Fruit fly (Drosophila melanogaster) whole organism, embryonic: Measurements from ENCODE around the gene CG4629.

Source experiments
- ATbp ChIP-seq: fragments of 200-800 bp; sonication (Bioruptor generic); optimal IDR thresholded peaks from 2 replicates; lab custom pipeline; 2017; ENCODE audit warnings: missing biosample characterization, mild to moderate bottlenecking, missing genetic modification characterization, missing genetic modification reagents
- Abd-B ChIP-seq: fragments of 200-800 bp; sonication (Bioruptor generic); optimal IDR thresholded peaks from 2 replicates; lab custom pipeline; 2018; ENCODE audit warnings: missing biosample characterization, mild to moderate bottlenecking, missing genetic modification characterization, moderate library complexity
- B-H2 ChIP-seq: fragments of 200-800 bp; sonication (Bioruptor generic); optimal IDR thresholded peaks from 2 replicates; lab custom pipeline; 2018; ENCODE audit warnings: missing biosample characterization, mild to moderate bottlenecking, missing genetic modification characterization
- CG10274 ChIP-seq: fragments of 200-800 bp; sonication (Bioruptor generic); optimal IDR thresholded peaks from 3 replicates; lab custom pipeline; 2017; ENCODE audit warnings: missing biosample characterization, mild to moderate bottlenecking, missing genetic modification characterization
- CG11085 ChIP-seq: fragments of 200-800 bp; sonication (Bioruptor generic); IDR thresholded peaks from 2 replicates; pipeline ENCODE4 v1.3.6; 2022; ENCODE audit warnings: missing biosample characterization, missing genetic modification characterization
- CG12219 ChIP-seq: fragments of 200-800 bp; sonication (Bioruptor generic); optimal IDR thresholded peaks from 3 replicates; lab custom pipeline; 2018; ENCODE audit warnings: missing biosample characterization, mild to moderate bottlenecking, missing genetic modification characterization
- CG12659 ChIP-seq: fragments of 200-800 bp; sonication (Bioruptor generic); optimal IDR thresholded peaks from 3 replicates; lab custom pipeline; 2017; ENCODE audit warnings: mild to moderate bottlenecking, missing biosample characterization, missing genetic modification reagents, missing genetic modification characterization
- CG12744 ChIP-seq: fragments of 200-800 bp; sonication (Bioruptor generic); optimal IDR thresholded peaks from 2 replicates; lab custom pipeline; 2016; ENCODE audit warnings: missing biosample characterization, missing genetic modification characterization
- CG14014 ChIP-seq: fragments of 200-800 bp; sonication (Bioruptor generic); IDR thresholded peaks from 2 replicates; pipeline ENCODE4 v1.3.6; 2022; ENCODE audit warnings: missing biosample characterization, missing genetic modification characterization
- CG14710 ChIP-seq: fragments of 200-800 bp; sonication (Bioruptor generic); optimal IDR thresholded peaks from 3 replicates; lab custom pipeline; 2019; ENCODE audit warnings: missing biosample characterization, mild to moderate bottlenecking, missing genetic modification characterization, moderate library complexity
- CG1602 ChIP-seq: fragments of 200-800 bp; sonication (Bioruptor generic); optimal IDR thresholded peaks from 3 replicates; lab custom pipeline; 2016; ENCODE audit warnings: missing biosample characterization, missing genetic modification characterization
- CG1647 ChIP-seq: fragments of 200-800 bp; sonication (Bioruptor generic); optimal IDR thresholded peaks from 3 replicates; lab custom pipeline; 2016; ENCODE audit warnings: missing biosample characterization, missing genetic modification characterization
- CG16779 ChIP-seq: fragments of 200-800 bp; sonication (Bioruptor generic); IDR thresholded peaks from 2 replicates; pipeline ENCODE4 v1.3.6; 2022; ENCODE audit warnings: missing biosample characterization, missing genetic modification characterization
- CG17912 ChIP-seq: fragments of 200-800 bp; sonication (Bioruptor generic); optimal IDR thresholded peaks from 2 replicates; lab custom pipeline; 2018; ENCODE audit warnings: missing biosample characterization, mild to moderate bottlenecking, missing genetic modification characterization
- CG18764 ChIP-seq: fragments of 200-800 bp; sonication (Bioruptor generic); optimal IDR thresholded peaks from 3 replicates; lab custom pipeline; 2016; ENCODE audit warnings: missing biosample characterization, missing genetic modification characterization
- CG2678 ChIP-seq: fragments of 200-800 bp; sonication (Bioruptor generic); optimal IDR thresholded peaks from 3 replicates; lab custom pipeline; 2019; ENCODE audit warnings: missing biosample characterization, mild to moderate bottlenecking, missing genetic modification characterization, moderate library complexity
- CG2712 ChIP-seq: fragments of 200-800 bp; optimal IDR thresholded peaks from 3 replicates; lab custom pipeline; 2019; ENCODE audit warnings: missing biosample characterization, mild to moderate bottlenecking, missing genetic modification characterization, moderate library complexity
- CG2889 ChIP-seq: fragments of 200-800 bp; sonication (Bioruptor generic); IDR thresholded peaks from 3 replicates; pipeline ENCODE4 v1.3.6; 2022; ENCODE audit warnings: missing biosample characterization, missing genetic modification characterization
- CG34422 ChIP-seq: fragments of 200-800 bp; sonication (Bioruptor generic); IDR thresholded peaks from 3 replicates; pipeline ENCODE4 v1.3.6; 2022; ENCODE audit warnings: missing biosample characterization, missing genetic modification characterization
- CG4328 ChIP-seq: fragments of 200-800 bp; sonication (Bioruptor generic); optimal IDR thresholded peaks from 3 replicates; lab custom pipeline; 2017; ENCODE audit warnings: missing biosample characterization, missing genetic modification reagents, missing genetic modification characterization
- CG4424 ChIP-seq: fragments of 200-800 bp; sonication (Bioruptor generic); optimal IDR thresholded peaks from 3 replicates; lab custom pipeline; 2016; ENCODE audit warnings: missing biosample characterization, missing genetic modification characterization
- CG7372 ChIP-seq: fragments of 200-800 bp; sonication (Bioruptor generic); IDR thresholded peaks from 2 replicates; pipeline ENCODE4 v1.3.6; 2022; ENCODE audit warnings: missing biosample characterization, missing genetic modification characterization
- CG7839 ChIP-seq: fragments of 200-800 bp; sonication (Bioruptor generic); optimal IDR thresholded peaks from 3 replicates; lab custom pipeline; 2018; ENCODE audit warnings: missing biosample characterization, mild to moderate bottlenecking, missing genetic modification characterization, moderate library complexity
- CG8478 ChIP-seq: fragments of >200 bp; optimal IDR thresholded peaks from 2 replicates; lab custom pipeline; 2018
- CG9727 ChIP-seq: fragments of 200-800 bp; sonication (Bioruptor generic); optimal IDR thresholded peaks from 3 replicates; lab custom pipeline; 2017; ENCODE audit warnings: missing biosample characterization, mild to moderate bottlenecking, missing genetic modification characterization
- CoRest ChIP-seq: fragments of 200-800 bp; sonication (Bioruptor generic); optimal IDR thresholded peaks from 3 replicates; lab custom pipeline; 2018; ENCODE audit warnings: missing biosample characterization, mild to moderate bottlenecking, missing genetic modification characterization, moderate library complexity
- Deaf1 ChIP-seq: fragments of 200-800 bp; optimal IDR thresholded peaks from 3 replicates; lab custom pipeline; 2019; ENCODE audit warnings: missing biosample characterization, mild to moderate bottlenecking, missing genetic modification characterization, moderate library complexity
- HLH54F ChIP-seq: fragments of 200-800 bp; sonication (Bioruptor generic); optimal IDR thresholded peaks from 3 replicates; lab custom pipeline; 2016; ENCODE audit warnings: missing biosample characterization, missing genetic modification characterization
- Hr51 ChIP-seq, 2 experiments: fragments of 200-800 bp; sonication (Bioruptor generic); optimal IDR thresholded peaks; 2 replicates in 1 of 2; 3 replicates in 1 of 2; lab custom pipeline; 2016 to 2018; ENCODE audit warnings: missing biosample characterization in 2 of 2, missing genetic modification characterization in 2 of 2, mild to moderate bottlenecking in 1 of 2, moderate library complexity in 1 of 2
- Hsf ChIP-seq: fragments of 200-800 bp; sonication (Bioruptor generic); optimal IDR thresholded peaks from 3 replicates; lab custom pipeline; 2016; ENCODE audit warnings: missing biosample characterization, missing genetic modification characterization
- Sry-β ChIP-seq: fragments of 200-800 bp; sonication (Bioruptor generic); optimal IDR thresholded peaks from 2 replicates; lab custom pipeline; 2018; ENCODE audit warnings: missing biosample characterization, mild to moderate bottlenecking, missing genetic modification characterization, moderate library complexity
- amos ChIP-seq: fragments of 200-800 bp; sonication (Bioruptor generic); IDR thresholded peaks from 2 replicates; pipeline ENCODE4 v1.3.6; 2022; ENCODE audit warnings: missing biosample characterization, missing genetic modification characterization; ENCODE audit not compliant: partially characterized antibody
- cwo ChIP-seq: fragments of 200-800 bp; sonication (Bioruptor generic); optimal IDR thresholded peaks from 3 replicates; lab custom pipeline; 2017; ENCODE audit warnings: missing biosample characterization, missing genetic modification characterization, mild to moderate bottlenecking, moderate library complexity, missing genetic modification reagents
- eve ChIP-seq, 2 experiments: fragments of >200 bp; optimal IDR thresholded peaks; 2 replicates each; lab custom pipeline; 2017; ENCODE audit warnings: missing biosample characterization in 2 of 2, missing genetic modification characterization in 2 of 2
- gce ChIP-seq: fragments of 200-800 bp; sonication (Bioruptor generic); IDR thresholded peaks from 3 replicates; pipeline ENCODE4 v1.3.6; 2022; ENCODE audit warnings: missing biosample characterization, missing genetic modification characterization
- gcm ChIP-seq: fragments of 200-800 bp; sonication (Bioruptor generic); optimal IDR thresholded peaks from 2 replicates; lab custom pipeline; 2019; ENCODE audit warnings: missing biosample characterization, mild to moderate bottlenecking, missing genetic modification characterization, moderate library complexity
- her ChIP-seq: fragments of 200-800 bp; sonication (Bioruptor generic); optimal IDR thresholded peaks from 2 replicates; lab custom pipeline; 2016; ENCODE audit warnings: missing biosample characterization, missing genetic modification characterization
- hth ChIP-seq: fragments of >200 bp; optimal IDR thresholded peaks from 2 replicates; lab custom pipeline; 2017; ENCODE audit warnings: inconsistent platforms
- lab ChIP-seq: fragments of 200-800 bp; sonication (Bioruptor generic); optimal IDR thresholded peaks from 3 replicates; lab custom pipeline; 2017; ENCODE audit warnings: missing biosample characterization, missing genetic modification characterization, mild to moderate bottlenecking, moderate library complexity, missing genetic modification reagents
- lov ChIP-seq, 2 experiments: fragments of 200-800 bp in 1 of 2; fragments of >200 bp in 1 of 2; sonication (Bioruptor generic) in 1 of 2; IDR thresholded peaks in 1 of 2; optimal IDR thresholded peaks in 1 of 2; 2 replicates in 1 of 2; 3 replicates in 1 of 2; pipeline versions ENCODE4 v1.3.6 to Lab custom; 2017 to 2022; ENCODE audit warnings: missing biosample characterization in 1 of 2, missing genetic modification characterization in 1 of 2
- nerfin-1 ChIP-seq: fragments of 200-800 bp; sonication (Bioruptor generic); optimal IDR thresholded peaks from 3 replicates; lab custom pipeline; 2019; ENCODE audit warnings: missing biosample characterization, mild to moderate bottlenecking, missing genetic modification characterization, moderate library complexity
- nmo ChIP-seq: fragments of 200-800 bp; sonication (Bioruptor generic); optimal IDR thresholded peaks from 2 replicates; lab custom pipeline; 2018; ENCODE audit warnings: missing biosample characterization, mild to moderate bottlenecking, missing genetic modification characterization, moderate library complexity
- salm ChIP-seq: fragments of 200-800 bp; sonication (Bioruptor generic); optimal IDR thresholded peaks from 2 replicates; lab custom pipeline; 2018; ENCODE audit warnings: missing biosample characterization, mild to moderate bottlenecking, missing genetic modification characterization
- sd ChIP-seq: fragments of 200-800 bp; sonication (Bioruptor generic); optimal IDR thresholded peaks from 3 replicates; lab custom pipeline; 2018; ENCODE audit warnings: missing biosample characterization, mild to moderate bottlenecking, missing genetic modification characterization, moderate library complexity
- sens-2 ChIP-seq: fragments of 200-800 bp; sonication (Bioruptor generic); IDR thresholded peaks from 2 replicates; pipeline ENCODE4 v1.3.6; 2022; ENCODE audit warnings: missing biosample characterization, missing genetic modification characterization
- sr ChIP-seq: fragments of 200-800 bp; sonication (Bioruptor generic); IDR thresholded peaks from 3 replicates; pipeline ENCODE4 v1.3.6; 2022; ENCODE audit warnings: missing biosample characterization, missing genetic modification characterization
- tap ChIP-seq: fragments of 200-800 bp; optimal IDR thresholded peaks from 3 replicates; lab custom pipeline; 2019; ENCODE audit warnings: missing biosample characterization, mild to moderate bottlenecking, missing genetic modification characterization, moderate library complexity
- tna ChIP-seq: fragments of 200-800 bp; sonication (Bioruptor generic); IDR thresholded peaks from 2 replicates; pipeline ENCODE4 v1.3.6; 2022; ENCODE audit warnings: missing biosample characterization, missing genetic modification characterization; ENCODE audit not compliant: partially characterized antibody
- tup ChIP-seq: fragments of 200-800 bp; sonication (Bioruptor generic); optimal IDR thresholded peaks from 2 replicates; lab custom pipeline; 2016; ENCODE audit warnings: missing biosample characterization, mild to moderate bottlenecking, missing genetic modification characterization, moderate library complexity

Gene CG4629

dm6 chr2L:1077469-1077993, 24.8 kb downstream of the CG4629 start, which contains the start of the genes S and ast (continued):
- TF ChIP-seq Abd-B (GFP tag; lab: Kevin White, UChicago) (no peak), lab (GFP tag; lab: Kevin White, UChicago) (no peak), Deaf1 (tag; lab: Kevin White, UChicago) (peak; percentile 80), Sry-β (GFP tag; lab: Kevin White, UChicago) (no peak), cwo (GFP tag; lab: Kevin White, UChicago) (no peak), B-H2 (GFP tag; lab: Kevin White, UChicago) (no peak), CG1647 (GFP tag; lab: Kevin White, UChicago) (no peak), CG11085 (GFP tag; lab: Robert Waterston, UW) (no peak), CG18764 (GFP tag; lab: Kevin White, UChicago) (no peak), ATbp (peak; percentile 6), CG2678 (tag; lab: Kevin White, UChicago) (no peak), nmo (peak; percentile 65), CG12744 (peak; percentile 13), CG14014 (GFP tag; lab: Robert Waterston, UW) (0 out of 2 replicates have a peak, but pooled peaks have one; percentile 26), Hsf (GFP tag; lab: Kevin White, UChicago) (peak; percentile 20), HLH54F (peak; percentile 34), CG10274 (no peak), CG17912 (GFP tag; lab: Kevin White, UChicago) (peak; percentile 20), tna (GFP tag; lab: Robert Waterston, UW) (peak; percentile 95), Hr51 (GFP tag; optimal IDR thresholded peaks at IDR 0.05; lab: Kevin White, UChicago) (peak; percentile 53 to 76), lov (optimal IDR thresholded peaks at IDR 0.05; lab: Kevin White, UChicago) (no peak), lov (GFP tag; IDR thresholded peaks at IDR 0.05; lab: Robert Waterston, UW) (no peak), hth (lab: Kevin White, UChicago) (no peak), CG34422 (peak; percentile 66; the same call in 1 of the 3 replicates), CG4424 (GFP tag; lab: Kevin White, UChicago) (no peak), CoRest (tag; lab: Kevin White, UChicago) (no peak), sr (GFP tag; lab: Robert Waterston, UW) (0 out of 3 replicates have a peak, but pooled peaks have one; percentile 13), eve (GFP tag; optimal IDR thresholded peaks at IDR 0.05; lab: Kevin White, UChicago) (no peak), CG1602 (GFP tag; lab: Kevin White, UChicago) (no peak), CG2712 (peak; percentile 59), CG16779 (GFP tag; lab: Robert Waterston, UW) (peak; percentile 13; the same call in 1 of the 2 replicates), CG12659 (GFP tag; lab: Kevin White, UChicago) (peak; percentile 85), CG14710 (tag; lab: Kevin White, UChicago) (peak; percentile 59), sens-2 (no peak), amos (GFP tag; lab: Robert Waterston, UW) (peak; percentile 99), CG8478 (peak; percentile 5), tup (GFP tag; lab: Kevin White, UChicago) (no peak), gcm (peak; percentile 76), CG4328 (no peak), CG9727 (no peak), CG2889 (GFP tag; lab: Robert Waterston, UW) (no peak), CG7839 (tag; lab: Kevin White, UChicago) (no peak), CG12219 (GFP tag; lab: Kevin White, UChicago) (no peak), sd (no peak), salm (no peak), tap (no peak), CG7372 (GFP tag; lab: Robert Waterston, UW) (no peak), her (GFP tag; lab: Kevin White, UChicago) (peak; percentile 67), nerfin-1 (tag; lab: Kevin White, UChicago) (peak; percentile 36), gce (GFP tag; lab: Robert Waterston, UW) (peak; percentile 35; the same call in 1 of the 3 replicates)
